Worm (Caenorhabditis elegans) whole organism, L3 larva: ENCODE measurements around the gene icd-1.

ENCODE experiments used
- ama-1 ChIP-seq: fragments of 150-350 bp; optimal IDR thresholded peaks from 2 replicates; lab custom pipeline; 2018
- fkh-10 ChIP-seq: sonication (generic microtip); optimal IDR thresholded peaks from 2 replicates; lab custom pipeline; 2017; ENCODE audit warnings: missing biosample characterization, missing genetic modification reagents, missing genetic modification characterization
- nfya-1 ChIP-seq: sonication (generic microtip); optimal IDR thresholded peaks from 2 replicates; lab custom pipeline; 2017; ENCODE audit warnings: missing genetic modification characterization, mild to moderate bottlenecking, missing compliant biosample characterization, antibody characterized with exemption, moderate library complexity; ENCODE audit not compliant: insufficient read depth
- nhr-237 ChIP-seq: fragments of 150-350 bp; optimal IDR thresholded peaks from 2 replicates; lab custom pipeline; 2014; ENCODE audit warnings: missing biosample characterization, missing genetic modification characterization
- nhr-28 ChIP-seq: fragments of 150-350 bp; optimal IDR thresholded peaks from 2 replicates; lab custom pipeline; 2014; ENCODE audit warnings: missing biosample characterization, missing genetic modification characterization
- nhr-76 ChIP-seq: fragments of 150-350 bp; sonication (generic microtip); optimal IDR thresholded peaks from 5 replicates; lab custom pipeline; 2014; ENCODE audit warnings: missing biosample characterization, missing genetic modification characterization
- pha-4 ChIP-seq: fragments of 150-350 bp; optimal IDR thresholded peaks from 2 replicates; lab custom pipeline; 2014; ENCODE audit warnings: missing biosample characterization, missing genetic modification reagents, missing genetic modification characterization
- skn-1 ChIP-seq: fragments of 150-350 bp; optimal IDR thresholded peaks from 2 replicates; lab custom pipeline; 2014; ENCODE audit warnings: missing biosample characterization, missing genetic modification characterization
- tbx-2 ChIP-seq: sonication (generic microtip); optimal IDR thresholded peaks from 2 replicates; lab custom pipeline; 2016; ENCODE audit warnings: mild to moderate bottlenecking, missing genetic modification characterization, missing compliant biosample characterization
- ztf-4 ChIP-seq: fragments of 150-350 bp; optimal IDR thresholded peaks from 2 replicates; lab custom pipeline; 2014; ENCODE audit warnings: missing biosample characterization, missing genetic modification characterization

- TF ChIP-seq ama-1 (lab: Kevin White, UChicago) (no peak), pha-4 (tag; lab: Kevin White, UChicago) (peak; percentile 21), nhr-237 (tag; lab: Kevin White, UChicago) (no peak), ztf-4 (tag; lab: Kevin White, UChicago) (no peak), nfya-1 (tag; lab: Kevin White, UChicago) (no peak), skn-1 (tag; lab: Kevin White, UChicago) (no peak), tbx-2 (tag; lab: Kevin White, UChicago) (no peak), nhr-28 (tag; lab: Kevin White, UChicago) (no peak), nhr-76 (tag; lab: Kevin White, UChicago) (no peak), fkh-10 (no peak)
Observed at ce11 chrII:6589408-6589807, 953 bp upstream of the icd-1 start, which contains the start of gene vps-32.1.
